Fruit fly (Drosophila melanogaster) whole organism, embryonic: ENCODE measurements around the gene CG17343.

Experiments
- HmgD ChIP-seq: fragments of 200-800 bp; sonication (Bioruptor generic); optimal IDR thresholded peaks from 3 replicates; lab custom pipeline; 2016; ENCODE audit warnings: missing biosample characterization, missing genetic modification characterization
- ase ChIP-seq: fragments of 200-800 bp; sonication (Bioruptor generic); IDR thresholded peaks from 3 replicates; pipeline ENCODE4 v1.3.6; 2022; ENCODE audit warnings: missing biosample characterization, missing genetic modification characterization

- TF ChIP-seq ase, result no peak
- TF ChIP-seq HmgD (GFP tag; lab: Kevin White, UChicago), result no peak
Measured at dm6 chr2L:19036105-19036714, 28.5 kb upstream of the CG17343 start.
